Worm (Caenorhabditis elegans) whole organism, L3 larva: Measurements from ENCODE around the gene sto-4.

Experiments
- ZK546.5 ChIP-seq: sonication (generic microtip); optimal IDR thresholded peaks from 2 replicates; lab custom pipeline; 2017; ENCODE audit warnings: missing biosample characterization, missing genetic modification characterization
- ceh-28 ChIP-seq: fragments of 150-350 bp; optimal IDR thresholded peaks from 2 replicates; lab custom pipeline; 2014; ENCODE audit warnings: missing biosample characterization, missing genetic modification reagents, missing genetic modification characterization
- ceh-82 ChIP-seq: fragments of 150-350 bp; optimal IDR thresholded peaks from 2 replicates; lab custom pipeline; 2014; ENCODE audit warnings: missing biosample characterization, missing genetic modification characterization
- ceh-9 ChIP-seq: sonication (generic microtip); optimal IDR thresholded peaks from 2 replicates; lab custom pipeline; 2018; ENCODE audit warnings: missing biosample characterization, missing genetic modification characterization
- egl-27 ChIP-seq: sonication (generic microtip); optimal IDR thresholded peaks from 4 replicates; lab custom pipeline; 2017; ENCODE audit warnings: missing biosample characterization, missing genetic modification reagents, missing genetic modification characterization
- egl-5 ChIP-seq: fragments of 150-350 bp; optimal IDR thresholded peaks from 2 replicates; lab custom pipeline; 2017; ENCODE audit warnings: missing biosample characterization, missing genetic modification reagents, missing genetic modification characterization, inconsistent platforms
- elt-1 ChIP-seq: fragments of 150-350 bp; optimal IDR thresholded peaks from 2 replicates; lab custom pipeline; 2014; ENCODE audit warnings: missing biosample characterization, missing genetic modification characterization
- elt-2 ChIP-seq: sonication (generic microtip); optimal IDR thresholded peaks from 2 replicates; lab custom pipeline; 2016; ENCODE audit warnings: missing genetic modification reagents, mild to moderate bottlenecking, missing genetic modification characterization, missing compliant biosample characterization
- elt-3 ChIP-seq, 3 experiments: fragments of 150-350 bp in 1 of 3; sonication (generic microtip) in 2 of 3; optimal IDR thresholded peaks; 2 replicates in 2 of 3; 4 replicates in 1 of 3; lab custom pipeline; 2014 to 2017; ENCODE audit warnings: missing biosample characterization in 3 of 3, missing genetic modification characterization in 3 of 3
- fkh-2 ChIP-seq: fragments of 150-350 bp; optimal IDR thresholded peaks from 2 replicates; lab custom pipeline; 2014; ENCODE audit warnings: missing biosample characterization, missing genetic modification reagents, missing genetic modification characterization
- hmg-11 ChIP-seq: sonication (generic microtip); optimal IDR thresholded peaks from 2 replicates; lab custom pipeline; 2016; ENCODE audit warnings: missing genetic modification characterization, missing compliant biosample characterization
- lin-39 ChIP-seq: fragments of 150-350 bp; optimal IDR thresholded peaks from 2 replicates; lab custom pipeline; 2018; ENCODE audit warnings: missing biosample characterization, missing genetic modification reagents, missing genetic modification characterization
- mdl-1 ChIP-seq: fragments of 150-350 bp; optimal IDR thresholded peaks from 2 replicates; lab custom pipeline; 2014; ENCODE audit warnings: missing biosample characterization, missing genetic modification characterization
- nfya-1 ChIP-seq: sonication (generic microtip); optimal IDR thresholded peaks from 2 replicates; lab custom pipeline; 2017; ENCODE audit warnings: missing genetic modification characterization, mild to moderate bottlenecking, missing compliant biosample characterization, antibody characterized with exemption, moderate library complexity; ENCODE audit not compliant: insufficient read depth
- nhr-11 ChIP-seq: fragments of 150-350 bp; optimal IDR thresholded peaks from 2 replicates; lab custom pipeline; 2014; ENCODE audit warnings: missing biosample characterization, missing genetic modification characterization
- nhr-23 ChIP-seq: fragments of 150-350 bp; optimal IDR thresholded peaks from 2 replicates; lab custom pipeline; 2014; ENCODE audit warnings: missing biosample characterization, missing genetic modification reagents, missing genetic modification characterization
- nhr-25 ChIP-seq: sonication (generic microtip); optimal IDR thresholded peaks from 2 replicates; lab custom pipeline; 2017; ENCODE audit warnings: missing biosample characterization, missing genetic modification characterization
- nhr-43 ChIP-seq: sonication (generic microtip); optimal IDR thresholded peaks from 2 replicates; lab custom pipeline; 2016; ENCODE audit warnings: mild to moderate bottlenecking, missing genetic modification characterization, missing compliant biosample characterization; ENCODE audit not compliant: poor library complexity, severe bottlenecking
- nhr-67 ChIP-seq: fragments of 150-350 bp; optimal IDR thresholded peaks from 2 replicates; lab custom pipeline; 2014; ENCODE audit warnings: missing biosample characterization, missing genetic modification characterization
- nhr-76 ChIP-seq: fragments of 150-350 bp; sonication (generic microtip); optimal IDR thresholded peaks from 5 replicates; lab custom pipeline; 2014; ENCODE audit warnings: missing biosample characterization, missing genetic modification characterization
- nhr-77 ChIP-seq: fragments of 150-350 bp; optimal IDR thresholded peaks from 2 replicates; lab custom pipeline; 2014; ENCODE audit warnings: missing biosample characterization, missing genetic modification characterization
- pha-4 ChIP-seq: fragments of 150-350 bp; optimal IDR thresholded peaks from 2 replicates; lab custom pipeline; 2014; ENCODE audit warnings: missing biosample characterization, missing genetic modification reagents, missing genetic modification characterization
- sea-2 ChIP-seq: fragments of 150-350 bp; sonication (generic microtip); optimal IDR thresholded peaks from 4 replicates; lab custom pipeline; 2014; ENCODE audit warnings: missing biosample characterization, missing genetic modification reagents, missing genetic modification characterization
- skn-1 ChIP-seq: fragments of 150-350 bp; optimal IDR thresholded peaks from 2 replicates; lab custom pipeline; 2014; ENCODE audit warnings: missing biosample characterization, missing genetic modification characterization
- snpc-4 ChIP-seq: fragments of 150-350 bp; optimal IDR thresholded peaks from 2 replicates; lab custom pipeline; 2014; ENCODE audit warnings: missing biosample characterization, missing genetic modification characterization
- tbx-2 ChIP-seq: sonication (generic microtip); optimal IDR thresholded peaks from 2 replicates; lab custom pipeline; 2016; ENCODE audit warnings: mild to moderate bottlenecking, missing genetic modification characterization, missing compliant biosample characterization
- unc-39 ChIP-seq: sonication (generic microtip); optimal IDR thresholded peaks from 4 replicates; lab custom pipeline; 2017; ENCODE audit warnings: missing biosample characterization, missing genetic modification characterization
- unc-62 ChIP-seq: fragments of 150-350 bp; sonication (generic microtip); optimal IDR thresholded peaks from 4 replicates; lab custom pipeline; 2014; ENCODE audit warnings: missing biosample characterization, missing genetic modification reagents, missing genetic modification characterization
- ztf-11 ChIP-seq: fragments of 150-350 bp; optimal IDR thresholded peaks from 2 replicates; lab custom pipeline; 2014; ENCODE audit warnings: missing biosample characterization, missing genetic modification characterization

Gene sto-4

DNA sequence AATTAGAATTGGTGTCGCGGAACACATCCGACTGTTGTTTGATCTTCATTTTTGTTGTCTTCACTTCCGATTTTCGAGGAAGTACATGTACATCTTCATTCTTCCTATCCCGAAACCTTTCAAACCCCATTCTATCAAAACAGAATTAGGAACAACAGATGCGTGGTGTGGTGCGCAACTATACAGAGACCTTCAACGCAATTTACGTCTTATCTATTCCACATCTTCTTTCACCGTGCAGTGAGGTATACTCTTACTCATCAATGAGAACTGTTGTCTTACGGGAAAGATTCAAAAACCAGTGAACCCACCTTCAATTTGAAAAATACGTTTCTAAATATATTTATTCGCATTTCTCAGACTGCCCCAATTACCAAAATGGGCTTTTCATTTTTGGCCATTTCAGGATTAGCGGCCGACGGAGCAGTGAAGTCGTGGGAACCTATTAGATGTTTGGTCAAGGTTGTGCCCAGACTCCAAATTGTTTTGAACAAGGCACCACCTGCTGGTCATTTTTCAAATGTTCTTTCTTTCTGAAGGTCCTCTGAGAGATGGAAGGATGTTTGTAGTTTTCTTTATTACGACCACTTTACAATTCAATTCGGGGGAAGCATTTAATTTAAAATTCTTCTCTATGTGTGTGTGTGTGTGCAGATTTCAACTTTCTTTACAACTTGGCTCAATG is 37.0 kb upstream of the sto-4 start:
- TF ChIP-seq ceh-82 (tag; lab: Kevin White, UChicago) (no peak), nhr-23 (tag; lab: Kevin White, UChicago) (peak; percentile 4), skn-1 (tag; lab: Kevin White, UChicago) (no peak), egl-27 (no peak), elt-2 (tag; lab: Kevin White, UChicago) (no peak), tbx-2 (tag; lab: Kevin White, UChicago) (no peak), unc-62 (GFP tag; lab: Kevin White, UChicago) (no peak), elt-1 (tag; lab: Kevin White, UChicago) (peak; percentile 38), elt-3 (tag; optimal IDR thresholded peaks at IDR 0.05; lab: Kevin White, UChicago) (no peak), hmg-11 (tag; lab: Kevin White, UChicago) (no peak), ceh-28 (no peak), nhr-25 (tag; lab: Kevin White, UChicago) (peak; percentile 38), nhr-76 (tag; lab: Kevin White, UChicago) (no peak), mdl-1 (no peak), fkh-2 (tag; lab: Kevin White, UChicago) (no peak), nhr-11 (tag; lab: Kevin White, UChicago) (no peak), nfya-1 (tag; lab: Kevin White, UChicago) (no peak), unc-39 (tag; lab: Kevin White, UChicago) (no peak), nhr-67 (no peak)
- TF ChIP-seq, all 47 proteins: peak for 3

DNA sequence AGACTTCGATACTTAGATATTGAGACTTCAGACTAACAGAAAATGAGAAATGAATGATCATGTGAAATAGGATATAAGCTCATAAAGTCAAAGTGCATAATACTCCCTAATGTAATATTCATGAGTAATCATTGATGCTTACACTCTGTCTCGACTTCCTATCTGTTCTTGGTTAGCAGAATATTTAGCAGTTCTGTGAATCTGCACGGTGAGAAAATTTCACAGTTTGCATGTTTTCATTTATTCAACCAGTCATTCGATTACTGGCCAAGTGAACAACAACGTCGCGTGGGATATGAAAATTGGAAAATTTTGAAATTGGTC is 36.5 kb upstream of the sto-4 start:
- no peak for TF ChIP-seq fkh-2 (tag; lab: Kevin White, UChicago)
- no peak for TF ChIP-seq skn-1 (tag; lab: Kevin White, UChicago)
- no peak for TF ChIP-seq tbx-2 (tag; lab: Kevin White, UChicago)

DNA sequence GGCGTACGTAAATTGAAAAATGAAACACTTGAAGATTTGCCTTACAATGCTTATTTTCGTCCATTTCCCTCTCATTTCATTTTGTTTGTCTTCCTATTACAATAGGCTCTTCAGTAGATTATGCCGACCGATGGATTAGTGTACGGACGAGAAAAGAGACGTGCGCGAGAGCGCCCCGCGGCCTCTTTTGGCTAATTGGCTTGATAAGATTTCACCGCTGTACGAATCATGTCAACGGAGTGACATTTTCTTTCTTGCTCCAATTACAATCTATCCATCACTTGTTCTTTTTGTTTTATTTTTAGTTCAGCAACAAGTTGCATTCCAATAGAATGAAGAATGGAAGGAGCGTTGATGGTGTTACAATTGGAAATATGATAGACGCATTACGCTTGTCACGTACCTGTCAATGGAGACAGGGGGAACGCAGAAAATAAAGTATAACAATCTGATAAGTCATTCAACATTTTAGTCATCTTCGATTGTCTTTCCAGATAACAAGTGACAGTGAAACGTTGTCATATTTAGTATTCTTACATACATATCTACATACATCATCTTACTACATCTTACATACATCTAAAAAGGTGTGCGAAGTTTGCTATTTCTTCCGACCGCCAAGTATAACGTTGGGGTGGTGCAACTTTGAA is 35.7 kb upstream of the sto-4 start:
- no peak for TF ChIP-seq lin-39
- peak; percentile 86 for TF ChIP-seq elt-1 (tag; lab: Kevin White, UChicago)
- TF ChIP-seq nhr-43 (tag; lab: Kevin White, UChicago), result no peak
- TF ChIP-seq nhr-25 (tag; lab: Kevin White, UChicago), result peak; percentile 32
- TF ChIP-seq nhr-77, result no peak
- peak; percentile 51 for TF ChIP-seq elt-2 (tag; lab: Kevin White, UChicago)
- TF ChIP-seq, all 47 proteins: peak for 3

DNA sequence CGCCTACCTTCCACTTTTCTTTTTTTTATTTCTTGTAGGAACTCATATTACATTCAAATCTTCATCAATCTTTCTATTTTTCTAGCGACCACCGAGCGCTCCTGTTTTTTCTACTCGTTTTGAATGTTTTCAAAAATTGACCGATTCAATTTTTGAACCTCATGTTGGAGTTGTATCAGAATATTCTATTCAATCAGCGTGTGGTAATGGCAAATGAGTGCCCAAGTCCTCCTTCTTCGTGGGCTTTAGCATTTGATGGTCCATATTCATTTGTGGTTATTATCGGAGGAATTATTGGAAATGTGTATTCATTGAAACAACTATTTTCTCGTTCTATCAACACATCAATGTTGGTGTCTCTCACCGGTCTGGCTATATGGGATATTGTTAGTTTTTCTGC is 26.5 kb upstream of the sto-4 start, which contains the start of gene F52D10.4:
F52D10.4 (plus strand) TSS at position 84 of the 400 bp plus-strand sequence.
- no peak for TF ChIP-seq ceh-9 (tag; lab: Kevin White, UChicago)
- no peak for TF ChIP-seq nfya-1 (tag; lab: Kevin White, UChicago)
- TF ChIP-seq nhr-76 (tag; lab: Kevin White, UChicago), result no peak
- TF ChIP-seq sea-2 (GFP tag; lab: Kevin White, UChicago), result no peak

DNA sequence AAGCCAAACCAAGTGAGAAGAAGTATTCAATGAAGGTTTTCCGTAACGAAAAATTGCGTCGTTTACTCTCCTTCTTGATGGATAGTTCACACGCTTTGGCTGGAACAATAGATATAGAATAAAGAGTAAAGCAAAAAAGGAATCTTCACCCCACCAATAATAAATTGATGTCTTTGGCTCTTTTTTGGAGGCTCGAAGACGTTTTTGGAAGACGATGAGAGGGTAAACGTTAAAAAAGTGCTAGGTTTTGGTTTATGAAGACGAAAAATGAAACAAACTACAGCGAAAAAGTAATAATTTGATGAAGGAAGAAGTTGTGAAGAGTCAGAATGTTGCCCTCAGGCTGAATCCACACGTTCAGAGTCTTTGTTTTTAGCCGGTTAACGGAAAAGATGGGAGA is 21.9 kb upstream of the sto-4 start, which contains the start of gene sto-3:
sto-3 (minus strand) TSS at position 101 of the 400 bp plus-strand sequence.
- TF ChIP-seq ZK546.5, result no peak
- no peak for TF ChIP-seq ztf-11 (tag; lab: Kevin White, UChicago)
- no peak for TF ChIP-seq nfya-1 (tag; lab: Kevin White, UChicago)
- TF ChIP-seq fkh-2 (tag; lab: Kevin White, UChicago), result no peak
- TF ChIP-seq egl-5 (tag; lab: Kevin White, UChicago), result no peak
- TF ChIP-seq pha-4 (tag; lab: Kevin White, UChicago), result no peak

DNA sequence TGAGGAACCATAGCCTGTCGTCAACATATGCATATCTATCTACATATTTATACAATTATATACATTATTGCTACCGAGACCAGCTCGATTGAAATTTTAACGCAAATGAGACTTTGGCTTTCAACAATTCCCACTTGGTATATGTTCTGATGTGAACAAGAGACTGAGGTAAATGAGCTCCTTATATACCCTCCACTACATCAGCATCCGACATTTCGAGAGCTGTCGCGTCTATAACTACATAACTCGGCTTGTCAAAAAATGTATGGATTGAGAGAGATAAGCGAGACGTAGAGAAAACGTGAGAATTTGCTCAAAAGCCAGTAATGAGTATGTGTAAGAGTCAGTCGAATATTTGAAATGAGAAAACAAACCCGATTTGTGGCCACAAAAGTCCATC is 20.5 kb upstream of the sto-4 start:
- TF ChIP-seq fkh-2 (tag; lab: Kevin White, UChicago) (no peak), snpc-4 (tag; lab: Kevin White, UChicago) (peak; percentile 42)
